Fruit fly (Drosophila melanogaster) whole organism, prepupa: Measurements from ENCODE around the gene CG5151.
A peak's percentile ranks its signal among the peaks of the same experiment; 100 is the strongest.

Experiments used
- Blimp-1 ChIP-seq: fragments of 200-800 bp; sonication (Bioruptor generic); optimal IDR thresholded peaks from 3 replicates; lab custom pipeline; 2017; ENCODE audit warnings: missing biosample characterization, missing genetic modification characterization, mild to moderate bottlenecking, moderate library complexity, missing genetic modification reagents
- CG10631 ChIP-seq: fragments of 200-800 bp; sonication (Bioruptor generic); optimal IDR thresholded peaks from 2 replicates; lab custom pipeline; 2016; ENCODE audit warnings: missing biosample characterization, missing genetic modification characterization
- CG10669 ChIP-seq: fragments of 200-800 bp; sonication (Bioruptor generic); optimal IDR thresholded peaks from 3 replicates; lab custom pipeline; 2018; ENCODE audit warnings: missing biosample characterization, mild to moderate bottlenecking, missing genetic modification characterization, moderate library complexity
- CG11902 ChIP-seq: fragments of 200-800 bp; sonication (Bioruptor generic); optimal IDR thresholded peaks from 3 replicates; lab custom pipeline; 2016; ENCODE audit warnings: missing biosample characterization, missing genetic modification characterization
- CG1621 ChIP-seq: fragments of 200-800 bp; sonication (Bioruptor generic); optimal IDR thresholded peaks from 3 replicates; lab custom pipeline; 2018; ENCODE audit warnings: missing biosample characterization, mild to moderate bottlenecking, missing genetic modification characterization
- CG3032 ChIP-seq: fragments of 200-800 bp; optimal IDR thresholded peaks from 2 replicates; lab custom pipeline; 2019; ENCODE audit warnings: missing biosample characterization, mild to moderate bottlenecking, missing genetic modification characterization, moderate library complexity
- CG31627 ChIP-seq: fragments of 200-800 bp; sonication (Bioruptor generic); optimal IDR thresholded peaks from 3 replicates; lab custom pipeline; 2016; ENCODE audit warnings: missing biosample characterization, missing genetic modification characterization
- CG32006 ChIP-seq: fragments of 200-800 bp; sonication (Bioruptor generic); optimal IDR thresholded peaks from 3 replicates; lab custom pipeline; 2017; ENCODE audit warnings: missing biosample characterization, mild to moderate bottlenecking, missing genetic modification characterization
- CG34406 ChIP-seq: fragments of 200-800 bp; sonication (Bioruptor generic); optimal IDR thresholded peaks from 3 replicates; lab custom pipeline; 2016; ENCODE audit warnings: missing biosample characterization, missing genetic modification characterization
- CG4318 ChIP-seq: fragments of 200-800 bp; sonication (Bioruptor generic); optimal IDR thresholded peaks from 3 replicates; lab custom pipeline; 2017; ENCODE audit warnings: missing biosample characterization, mild to moderate bottlenecking, missing genetic modification characterization
- CG6163 ChIP-seq: fragments of 200-800 bp; sonication (Bioruptor generic); IDR thresholded peaks from 3 replicates; pipeline ENCODE4 v1.3.6; 2022; ENCODE audit warnings: missing biosample characterization, missing genetic modification characterization
- CG6276 ChIP-seq: fragments of 200-800 bp; sonication (Bioruptor generic); optimal IDR thresholded peaks from 2 replicates; lab custom pipeline; 2017; ENCODE audit warnings: missing biosample characterization, mild to moderate bottlenecking, missing genetic modification characterization
- CG6792 ChIP-seq: fragments of 200-800 bp; sonication (Bioruptor generic); optimal IDR thresholded peaks from 3 replicates; lab custom pipeline; 2016; ENCODE audit warnings: missing biosample characterization, missing genetic modification characterization
- CG6808 ChIP-seq: fragments of 200-800 bp; sonication (Bioruptor generic); optimal IDR thresholded peaks from 3 replicates; lab custom pipeline; 2017; ENCODE audit warnings: missing biosample characterization, missing genetic modification characterization, mild to moderate bottlenecking, moderate library complexity, missing genetic modification reagents
- CG7368 ChIP-seq: fragments of 200-800 bp; sonication (Bioruptor generic); optimal IDR thresholded peaks from 3 replicates; lab custom pipeline; 2016; ENCODE audit warnings: missing biosample characterization, missing genetic modification characterization
- CG8119 ChIP-seq: fragments of 200-800 bp; sonication (Bioruptor generic); IDR thresholded peaks from 3 replicates; pipeline ENCODE4 v1.3.6; 2022; ENCODE audit warnings: missing biosample characterization, missing genetic modification characterization
- CG8319 ChIP-seq: fragments of 200-800 bp; sonication (Bioruptor generic); optimal IDR thresholded peaks from 3 replicates; lab custom pipeline; 2016; ENCODE audit warnings: missing biosample characterization, missing genetic modification characterization
- CG9139 ChIP-seq: fragments of 200-800 bp; sonication (Bioruptor generic); optimal IDR thresholded peaks from 3 replicates; lab custom pipeline; 2017; ENCODE audit warnings: missing biosample characterization, mild to moderate bottlenecking, missing genetic modification characterization
- Eip78C ChIP-seq: fragments of 200-800 bp; sonication (Bioruptor generic); peaks from one replicate; lab custom pipeline; 2016; ENCODE audit warnings: missing biosample characterization, missing genetic modification characterization
- Ets21C ChIP-seq: fragments of 200-800 bp; sonication (Bioruptor generic); optimal IDR thresholded peaks from 3 replicates; lab custom pipeline; 2016; ENCODE audit warnings: missing biosample characterization, missing genetic modification characterization
- Ets96B ChIP-seq: fragments of 200-800 bp; optimal IDR thresholded peaks from 2 replicates; lab custom pipeline; 2019; ENCODE audit warnings: missing biosample characterization, mild to moderate bottlenecking, missing genetic modification characterization, moderate library complexity
- Met ChIP-seq: fragments of 200-800 bp; sonication (Bioruptor generic); optimal IDR thresholded peaks from 3 replicates; lab custom pipeline; 2016; ENCODE audit warnings: missing biosample characterization, missing genetic modification characterization
- OdsH ChIP-seq: fragments of 200-800 bp; sonication (Bioruptor generic); optimal IDR thresholded peaks from 3 replicates; lab custom pipeline; 2016; ENCODE audit warnings: missing biosample characterization, missing genetic modification characterization
- Smox ChIP-seq: fragments of 200-800 bp; sonication (Bioruptor generic); optimal IDR thresholded peaks from 3 replicates; lab custom pipeline; 2016; ENCODE audit warnings: missing biosample characterization, missing genetic modification characterization
- Sox14 ChIP-seq: fragments of 200-800 bp; sonication (Bioruptor generic); optimal IDR thresholded peaks from 3 replicates; lab custom pipeline; 2016; ENCODE audit warnings: missing biosample characterization, missing genetic modification characterization
- Sox15 ChIP-seq: fragments of 200-800 bp; sonication (Bioruptor generic); optimal IDR thresholded peaks from 3 replicates; lab custom pipeline; 2016; ENCODE audit warnings: missing biosample characterization, missing genetic modification characterization
- acj6 ChIP-seq: fragments of 200-800 bp; sonication (Bioruptor generic); optimal IDR thresholded peaks from 3 replicates; lab custom pipeline; 2016; ENCODE audit warnings: missing biosample characterization, missing genetic modification characterization
- cyc ChIP-seq: fragments of 200-800 bp; sonication (Bioruptor generic); optimal IDR thresholded peaks from 3 replicates; lab custom pipeline; 2016; ENCODE audit warnings: missing biosample characterization, missing genetic modification characterization
- dsx ChIP-seq: fragments of 200-800 bp; optimal IDR thresholded peaks from 3 replicates; lab custom pipeline; 2019; ENCODE audit warnings: missing biosample characterization, mild to moderate bottlenecking, missing genetic modification characterization, moderate library complexity; ENCODE audit not compliant: poor library complexity, severe bottlenecking
- eg ChIP-seq: fragments of 200-800 bp; sonication (Bioruptor generic); IDR thresholded peaks from 3 replicates; pipeline ENCODE4 v1.3.6; 2022; ENCODE audit warnings: missing biosample characterization, missing genetic modification characterization
- esn ChIP-seq: fragments of 200-800 bp; sonication (Bioruptor generic); optimal IDR thresholded peaks from 2 replicates; lab custom pipeline; 2016; ENCODE audit warnings: missing biosample characterization, mild to moderate bottlenecking, missing genetic modification characterization, moderate library complexity
- fd59A ChIP-seq: fragments of 200-800 bp; sonication (Bioruptor generic); optimal IDR thresholded peaks from 2 replicates; lab custom pipeline; 2017; ENCODE audit warnings: missing biosample characterization, mild to moderate bottlenecking, missing genetic modification characterization, missing genetic modification reagents
- lz ChIP-seq: fragments of 200-800 bp; sonication (Bioruptor generic); optimal IDR thresholded peaks from 3 replicates; lab custom pipeline; 2016; ENCODE audit warnings: missing biosample characterization, missing genetic modification characterization
- salr ChIP-seq, 2 experiments: fragments of 200-800 bp; sonication (Bioruptor generic); optimal IDR thresholded peaks; 3 replicates each; lab custom pipeline; 2016 to 2018; ENCODE audit warnings: missing biosample characterization in 2 of 2, missing genetic modification characterization in 2 of 2, mild to moderate bottlenecking in 1 of 2
- spab ChIP-seq: fragments of 200-800 bp; sonication (Bioruptor generic); optimal IDR thresholded peaks from 2 replicates; lab custom pipeline; 2017; ENCODE audit warnings: missing biosample characterization, mild to moderate bottlenecking, missing genetic modification characterization, missing genetic modification reagents
- ss ChIP-seq, 2 experiments: fragments of 200-800 bp; sonication (Bioruptor generic); optimal IDR thresholded peaks; 2 replicates in 1 of 2; 3 replicates in 1 of 2; lab custom pipeline; 2017 to 2018; ENCODE audit warnings: mild to moderate bottlenecking in 2 of 2, missing biosample characterization in 2 of 2, missing genetic modification characterization in 2 of 2, moderate library complexity in 1 of 2
- svp ChIP-seq: fragments of 200-800 bp; sonication (Bioruptor generic); peaks from one replicate; lab custom pipeline; 2016; ENCODE audit warnings: missing biosample characterization, missing genetic modification characterization

CG5151 gene

DNA sequence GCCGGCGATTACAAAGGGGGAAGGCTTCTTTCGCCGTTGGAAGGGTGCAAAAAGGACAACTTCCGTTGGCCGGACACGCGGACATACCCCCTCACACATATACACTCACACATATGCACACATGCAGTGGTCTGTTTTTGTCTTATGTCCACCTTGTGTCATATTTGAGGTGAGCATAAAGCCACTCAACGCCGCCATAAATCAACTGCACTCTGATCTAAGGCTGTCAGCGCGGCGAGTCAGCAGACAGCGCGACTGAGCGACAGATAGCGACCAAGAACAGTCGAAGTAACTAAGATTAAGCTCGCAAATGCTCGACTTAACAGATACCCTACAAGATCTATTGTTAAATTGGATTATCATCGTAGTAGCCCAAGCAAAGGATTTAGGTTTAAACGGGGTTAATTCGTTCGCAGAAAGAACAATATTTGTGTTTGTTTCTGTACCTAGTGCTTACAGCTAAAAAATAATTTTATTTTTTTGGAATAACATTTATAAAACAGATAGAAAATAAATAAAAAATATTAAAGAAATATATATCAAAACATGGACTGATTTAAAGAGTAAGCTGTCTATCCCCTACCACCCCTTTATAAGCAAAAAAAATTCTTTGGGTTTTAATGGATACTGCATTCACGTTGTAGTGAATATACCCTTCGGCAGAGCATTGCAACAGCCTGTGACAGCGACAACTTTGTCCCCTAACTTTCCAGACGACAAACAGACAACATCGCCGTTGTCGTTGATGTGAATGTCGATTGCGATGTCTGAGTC lies 44.5 kb upstream of the CG5151 start (continued):
- no peak for TF ChIP-seq CG8319 (GFP tag; lab: Kevin White, UChicago)
- TF ChIP-seq CG10669 (GFP tag; lab: Kevin White, UChicago), result no peak
- peak; percentile 0 for TF ChIP-seq lz (GFP tag; lab: Kevin White, UChicago)
- TF ChIP-seq cyc (GFP tag; lab: Kevin White, UChicago), result peak; percentile 2
- peak; percentile 94 for TF ChIP-seq svp (GFP tag; lab: Kevin White, UChicago)
- TF ChIP-seq ss (GFP tag; optimal IDR thresholded peaks at IDR 0.05; lab: Kevin White, UChicago), result peak in 1 of 2 experiments; percentile 30
- TF ChIP-seq salr (GFP tag; optimal IDR thresholded peaks at IDR 0.05; lab: Kevin White, UChicago), result no peak
- 0 out of 3 replicates have a peak, but pooled peaks have one; percentile 10 for TF ChIP-seq eg (GFP tag; lab: Robert Waterston, UW)
- TF ChIP-seq CG9139 (GFP tag; lab: Kevin White, UChicago), result no peak
- TF ChIP-seq fd59A (GFP tag; lab: Kevin White, UChicago), result peak; percentile 51
- peak; percentile 34 for TF ChIP-seq esn (GFP tag; lab: Kevin White, UChicago)
- no peak for TF ChIP-seq CG11902 (GFP tag; lab: Kevin White, UChicago)
- TF ChIP-seq CG31627 (GFP tag; lab: Kevin White, UChicago), result peak; percentile 13
- TF ChIP-seq CG6163, result no peak
- TF ChIP-seq CG6276 (GFP tag; lab: Kevin White, UChicago), result no peak
- peak; percentile 37 for TF ChIP-seq acj6 (GFP tag; lab: Kevin White, UChicago)
- TF ChIP-seq OdsH, result peak; percentile 37
- no peak for TF ChIP-seq spab (GFP tag; lab: Kevin White, UChicago)
- TF ChIP-seq Ets21C, result no peak
- no peak for TF ChIP-seq CG7368 (GFP tag; lab: Kevin White, UChicago)
- no peak for TF ChIP-seq Sox14
- TF ChIP-seq CG32006 (GFP tag; lab: Kevin White, UChicago), result peak; percentile 63
- no peak for TF ChIP-seq Smox (GFP tag; lab: Kevin White, UChicago)
- TF ChIP-seq CG8119 (GFP tag; lab: Robert Waterston, UW), result no peak
- peak; percentile 27 for TF ChIP-seq CG4318
- no peak for TF ChIP-seq Blimp-1 (GFP tag; lab: Kevin White, UChicago)
- TF ChIP-seq CG6792 (GFP tag; lab: Kevin White, UChicago), result peak; percentile 24
- TF ChIP-seq CG6808 (GFP tag; lab: Kevin White, UChicago), result peak; percentile 14
- TF ChIP-seq Met (GFP tag; lab: Kevin White, UChicago), result no peak
- TF ChIP-seq, all 60 proteins: peak for 25

DNA sequence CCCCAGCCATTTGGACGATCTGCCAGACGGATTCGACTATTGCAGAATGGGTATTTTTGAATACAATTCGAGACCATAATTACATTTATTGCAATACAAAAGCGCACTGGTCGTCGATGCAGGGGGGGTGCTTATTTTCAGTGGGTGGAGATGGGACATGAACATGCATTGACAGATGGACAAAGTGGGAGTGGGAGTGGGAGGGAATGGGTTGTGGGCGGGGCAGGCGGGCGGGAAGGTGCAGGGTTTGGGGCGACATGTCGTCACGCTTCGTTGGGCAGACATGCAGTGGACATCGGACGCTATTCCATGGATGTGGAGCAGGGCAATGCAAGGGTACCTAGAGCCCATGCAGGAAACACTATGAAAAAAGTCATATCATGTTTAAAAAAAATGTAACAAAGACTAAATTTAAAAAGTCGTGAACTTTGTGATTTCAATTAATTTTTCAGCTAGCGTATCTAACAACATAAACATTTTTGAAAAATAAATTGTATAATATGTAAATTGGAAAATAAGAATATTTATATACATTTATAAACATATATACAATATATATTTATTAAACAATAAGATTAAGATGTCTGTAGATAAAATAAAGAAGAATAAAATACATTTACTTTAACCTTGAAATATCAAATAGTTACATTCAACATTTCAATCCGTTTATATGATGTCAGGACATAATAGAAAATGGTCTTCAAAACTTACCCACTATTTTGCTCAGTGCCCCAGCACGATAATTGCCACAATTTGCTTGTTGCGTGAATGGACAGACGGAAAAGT lies 43.7 kb upstream of the CG5151 start:
- 0 out of 3 replicates have a peak, but pooled peaks have one; percentile 18 for TF ChIP-seq CG8119 (GFP tag; lab: Robert Waterston, UW)
- TF ChIP-seq CG6808 (GFP tag; lab: Kevin White, UChicago), result peak; percentile 24
- TF ChIP-seq Ets96B (tag; lab: Kevin White, UChicago), result peak; percentile 68
- TF ChIP-seq CG32006 (GFP tag; lab: Kevin White, UChicago), result peak; percentile 31
- TF ChIP-seq ss (GFP tag; optimal IDR thresholded peaks at IDR 0.05; lab: Kevin White, UChicago), result peak in 1 of 2 experiments; percentile 65
- TF ChIP-seq CG34406, result peak; percentile 3
- TF ChIP-seq CG1621 (tag; lab: Kevin White, UChicago), result no peak
- TF ChIP-seq salr (GFP tag; optimal IDR thresholded peaks at IDR 0.05; lab: Kevin White, UChicago), result peak in 1 of 2 experiments; percentile 21
- peak; percentile 42 for TF ChIP-seq Eip78C (GFP tag; lab: Kevin White, UChicago)
- no peak for TF ChIP-seq Sox15 (GFP tag; lab: Kevin White, UChicago)
- TF ChIP-seq dsx, result peak; percentile 26
- peak; percentile 20 for TF ChIP-seq OdsH
- peak; percentile 10 for TF ChIP-seq CG10669 (GFP tag; lab: Kevin White, UChicago)
- no peak for TF ChIP-seq CG4318
- TF ChIP-seq CG3032 (tag; lab: Kevin White, UChicago), result peak; percentile 57
- no peak for TF ChIP-seq esn (GFP tag; lab: Kevin White, UChicago)
- peak; percentile 18 for TF ChIP-seq CG10631 (GFP tag; lab: Kevin White, UChicago)
- no peak for TF ChIP-seq CG7368 (GFP tag; lab: Kevin White, UChicago)
